Worm (Caenorhabditis elegans): ENCODE data around the gene vab-7.

vab-7 gene

DNA sequence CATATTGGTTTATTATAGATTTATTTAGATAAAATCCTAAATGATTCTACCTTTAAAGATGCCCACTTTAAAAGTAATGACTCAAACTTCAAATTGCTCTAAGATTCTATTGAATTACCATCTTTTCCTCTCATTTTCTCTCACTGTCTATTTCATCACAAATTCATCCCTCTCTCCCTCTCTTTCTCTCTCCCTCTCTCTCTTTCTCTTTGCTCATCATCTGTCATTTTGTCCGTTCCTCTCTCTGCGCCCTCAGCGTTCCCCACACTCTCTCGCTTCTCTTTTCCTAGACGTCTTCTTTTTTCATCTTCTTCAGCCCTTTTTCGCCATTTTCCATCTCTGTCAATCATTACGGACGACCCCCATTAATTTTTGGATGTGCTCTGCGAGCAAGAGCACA, 15.0 kb upstream of the vab-7 start:
- TF ChIP-seq nhr-67 (tag; optimal IDR thresholded peaks at IDR 0.05), result no peak
- TF ChIP-seq tbx-2 (tag; optimal IDR thresholded peaks at IDR 0.05), result no peak
- TF ChIP-seq ama-1 (optimal IDR thresholded peaks at IDR 0.05), result no peak
- TF ChIP-seq elt-1 (tag; optimal IDR thresholded peaks at IDR 0.05), result no peak
- TF ChIP-seq mdl-1 (tag; optimal IDR thresholded peaks at IDR 0.05), result no peak
- no peak for TF ChIP-seq ceh-28 (tag; optimal IDR thresholded peaks at IDR 0.05)
- no peak for TF ChIP-seq nhr-25 (tag; optimal IDR thresholded peaks at IDR 0.05)
- no peak for TF ChIP-seq ZK546.5 (tag; optimal IDR thresholded peaks at IDR 0.05)
- TF ChIP-seq sea-2 (GFP tag; optimal IDR thresholded peaks at IDR 0.05), result no peak
- no peak for TF ChIP-seq eor-1 (tag; optimal IDR thresholded peaks at IDR 0.05)
- no peak for TF ChIP-seq ztf-11 (tag; optimal IDR thresholded peaks at IDR 0.05)
- TF ChIP-seq jun-1 (tag; optimal IDR thresholded peaks at IDR 0.05), result peak; percentile 2
- TF ChIP-seq lin-39 (tag; optimal IDR thresholded peaks at IDR 0.05), result peak; percentile 52
- TF ChIP-seq lsy-12 (tag; optimal IDR thresholded peaks at IDR 0.05), result no peak
- TF ChIP-seq pha-4 (tag; optimal IDR thresholded peaks at IDR 0.05), result no peak
- no peak for TF ChIP-seq ztf-4 (tag; optimal IDR thresholded peaks at IDR 0.05)
- no peak for TF ChIP-seq aly-2 (tag; optimal IDR thresholded peaks at IDR 0.05)
- TF ChIP-seq snpc-4 (tag; optimal IDR thresholded peaks at IDR 0.05), result no peak
- TF ChIP-seq nhr-11 (tag; optimal IDR thresholded peaks at IDR 0.05), result no peak
- TF ChIP-seq ceh-16 (tag; optimal IDR thresholded peaks at IDR 0.05), result no peak
- TF ChIP-seq pqm-1 (tag; optimal IDR thresholded peaks at IDR 0.05), result no peak
- TF ChIP-seq daf-12 (tag; optimal IDR thresholded peaks at IDR 0.05), result no peak
- TF ChIP-seq unc-39 (tag; optimal IDR thresholded peaks at IDR 0.05), result no peak
- TF ChIP-seq hmg-11 (tag; optimal IDR thresholded peaks at IDR 0.05), result peak; percentile 68
- TF ChIP-seq egl-27 (tag; optimal IDR thresholded peaks at IDR 0.05), result no peak
- no peak for TF ChIP-seq zag-1 (tag; optimal IDR thresholded peaks at IDR 0.05)
- TF ChIP-seq fkh-2 (tag; optimal IDR thresholded peaks at IDR 0.05), result no peak
- TF ChIP-seq nhr-237 (tag; optimal IDR thresholded peaks at IDR 0.05), result no peak
- TF ChIP-seq nhr-28 (tag; optimal IDR thresholded peaks at IDR 0.05), result no peak
- TF ChIP-seq elt-2 (tag; optimal IDR thresholded peaks at IDR 0.05), result no peak
- TF ChIP-seq R02D3.7 (tag; optimal IDR thresholded peaks at IDR 0.05), result no peak
- TF ChIP-seq nfya-1 (tag; optimal IDR thresholded peaks at IDR 0.05; ENCODE audit: insufficient read depth), result peak; percentile 62
- no peak for TF ChIP-seq nhr-12 (tag; optimal IDR thresholded peaks at IDR 0.05)
- TF ChIP-seq nhr-43 (tag; optimal IDR thresholded peaks at IDR 0.05; ENCODE audit: poor library complexity, severe bottlenecking), result no peak
- TF ChIP-seq nhr-77 (tag; optimal IDR thresholded peaks at IDR 0.05), result no peak
- no peak for TF ChIP-seq skn-1 (tag; optimal IDR thresholded peaks at IDR 0.05)
- TF ChIP-seq unc-62 (GFP tag; optimal IDR thresholded peaks at IDR 0.05), result peak; percentile 29
- TF ChIP-seq elt-3 (tag; optimal IDR thresholded peaks at IDR 0.05), result no peak
- TF ChIP-seq nhr-76 (tag; optimal IDR thresholded peaks at IDR 0.05), result no peak
- TF ChIP-seq fos-1 (tag; optimal IDR thresholded peaks at IDR 0.05), result no peak
- TF ChIP-seq mml-1 (tag; optimal IDR thresholded peaks at IDR 0.05), result no peak
- TF ChIP-seq egl-5 (tag; optimal IDR thresholded peaks at IDR 0.05), result no peak
- no peak for TF ChIP-seq ceh-9 (tag; optimal IDR thresholded peaks at IDR 0.05)
- peak; percentile 16 for TF ChIP-seq lin-15B (tag; optimal IDR thresholded peaks at IDR 0.05)
- no peak for TF ChIP-seq fkh-10 (GFP tag; optimal IDR thresholded peaks at IDR 0.05)
- TF ChIP-seq ceh-82 (tag; optimal IDR thresholded peaks at IDR 0.05), result peak; percentile 80
- no peak for TF ChIP-seq nhr-23 (tag; optimal IDR thresholded peaks at IDR 0.05)

ce11 chrIII:10906325-10906724, 13.8 kb upstream of the vab-7 start:
- no peak for TF ChIP-seq pha-4 (tag; optimal IDR thresholded peaks at IDR 0.05)
- TF ChIP-seq elt-3 (tag; optimal IDR thresholded peaks at IDR 0.05), result no peak
- no peak for TF ChIP-seq nhr-77 (tag; optimal IDR thresholded peaks at IDR 0.05)
- no peak for TF ChIP-seq daf-12 (tag; optimal IDR thresholded peaks at IDR 0.05)
- TF ChIP-seq nhr-43 (tag; optimal IDR thresholded peaks at IDR 0.05; ENCODE audit: poor library complexity, severe bottlenecking), result no peak
- TF ChIP-seq fkh-10 (GFP tag; optimal IDR thresholded peaks at IDR 0.05), result no peak
- peak; percentile 25 for TF ChIP-seq hmg-11 (tag; optimal IDR thresholded peaks at IDR 0.05)
- TF ChIP-seq nhr-12 (tag; optimal IDR thresholded peaks at IDR 0.05), result no peak
